Fruit fly (Drosophila melanogaster): ENCODE measurements around the gene zfh1.

zfh1 gene

dm6 chr3R:30750898-30751297 is 14.8 kb upstream of the zfh1 start:
- TF ChIP-seq sens (GFP tag) (peak; percentile 9), klu (GFP tag; IDR thresholded peaks at IDR 0.05) (no peak)

- peak; percentile 46 for TF ChIP-seq Med (GFP tag)
- TF ChIP-seq lov (optimal IDR thresholded peaks at IDR 0.05), result no peak
- TF ChIP-seq lov (GFP tag; IDR thresholded peaks at IDR 0.05), result no peak
- TF ChIP-seq CG4404 (GFP tag; IDR thresholded peaks at IDR 0.05), result 0 out of 2 replicates have a peak, but pooled peaks have one; percentile 30
- 0 out of 2 replicates have a peak, but pooled peaks have one; percentile 6 for TF ChIP-seq ssp (GFP tag; IDR thresholded peaks at IDR 0.05)
- peak in 1 of 2 experiments; percentile 84 for TF ChIP-seq tll (GFP tag; optimal IDR thresholded peaks at IDR 0.05)
- no peak for TF ChIP-seq prd (optimal IDR thresholded peaks at IDR 0.05)
- TF ChIP-seq prd (GFP tag; IDR thresholded peaks at IDR 0.05), result peak; percentile 67
- TF ChIP-seq gsb (GFP tag; IDR thresholded peaks at IDR 0.05), result no peak
- TF ChIP-seq B-H1 (GFP tag; IDR thresholded peaks at IDR 0.05), result no peak
- TF ChIP-seq CG2712 (tag; optimal IDR thresholded peaks at IDR 0.05), result peak; percentile 3
- TF ChIP-seq CG8765 (GFP tag; IDR thresholded peaks at IDR 0.05), result 0 out of 2 replicates have a peak, but pooled peaks have one; percentile 8
- no peak for TF ChIP-seq cato (GFP tag; optimal IDR thresholded peaks at IDR 0.05; ENCODE audit: borderline replicate concordance)
- peak; percentile 96 for TF ChIP-seq twi (tag; optimal IDR thresholded peaks at IDR 0.05)
Measured at dm6 chr3R:30754488-30755223, 11.1 kb upstream of the zfh1 start.

dm6 chr3R:30756191-30756590 is 9.5 kb upstream of the zfh1 start:
- TF ChIP-seq dysf (GFP tag; IDR thresholded peaks at IDR 0.05) (no peak), CG12942 (GFP tag; optimal IDR thresholded peaks at IDR 0.05) (no peak), CG8478 (optimal IDR thresholded peaks at IDR 0.05) (no peak), tin (GFP tag; optimal IDR thresholded peaks at IDR 0.05) (no peak), Doc3 (GFP tag; IDR thresholded peaks at IDR 0.05; ENCODE audit: partially characterized antibody) (no peak), CG5245 (GFP tag; optimal IDR thresholded peaks at IDR 0.05) (no peak), CG10543 (GFP tag; optimal IDR thresholded peaks at IDR 0.05) (no peak), tgo (GFP tag; IDR thresholded peaks at IDR 0.05) (no peak), CG11456 (GFP tag; IDR thresholded peaks at IDR 0.05) (no peak), CG18599 (GFP tag; optimal IDR thresholded peaks at IDR 0.05) (no peak), B-H1 (GFP tag; IDR thresholded peaks at IDR 0.05) (no peak), gcm2 (GFP tag; optimal IDR thresholded peaks at IDR 0.05) (no peak), lola (GFP tag; optimal IDR thresholded peaks at IDR 0.05) (no peak), Atf-2 (GFP tag; optimal IDR thresholded peaks at IDR 0.05) (no peak)

- TF ChIP-seq CG42726 (GFP tag; IDR thresholded peaks at IDR 0.05; ENCODE audit: partially characterized antibody), result no peak
- peak; percentile 24 for TF ChIP-seq CG18262 (tag; optimal IDR thresholded peaks at IDR 0.05)
- peak; percentile 18 for TF ChIP-seq gem (tag; optimal IDR thresholded peaks at IDR 0.05)
- no peak for TF ChIP-seq Hmr (GFP tag; optimal IDR thresholded peaks at IDR 0.05)
- TF ChIP-seq CG10462 (GFP tag; optimal IDR thresholded peaks at IDR 0.05), result no peak
- TF ChIP-seq row (GFP tag; IDR thresholded peaks at IDR 0.05), result 0 out of 3 replicates have a peak, but pooled peaks have one; percentile 8
- no peak for TF ChIP-seq CG7556 (GFP tag; optimal IDR thresholded peaks at IDR 0.05)
- peak; percentile 95 for TF ChIP-seq pros (GFP tag; optimal IDR thresholded peaks at IDR 0.05)
- TF ChIP-seq CG31441 (GFP tag; IDR thresholded peaks at IDR 0.05), result peak; percentile 55
- TF ChIP-seq lov (optimal IDR thresholded peaks at IDR 0.05), result no peak
- peak; percentile 60; the same call in 1 of the 3 replicates for TF ChIP-seq lov (GFP tag; IDR thresholded peaks at IDR 0.05)
- no peak for TF ChIP-seq ab (GFP tag; optimal IDR thresholded peaks at IDR 0.05)
- TF ChIP-seq CG31388 (GFP tag; optimal IDR thresholded peaks at IDR 0.05), result no peak
- peak; percentile 17 for TF ChIP-seq CG14710 (tag; optimal IDR thresholded peaks at IDR 0.05)
- TF ChIP-seq CG6272 (GFP tag; IDR thresholded peaks at IDR 0.05), result no peak
- TF ChIP-seq Side (GFP tag; optimal IDR thresholded peaks at IDR 0.05), result no peak
- peak; percentile 27 for TF ChIP-seq trem (tag; optimal IDR thresholded peaks at IDR 0.05)
- no peak for TF ChIP-seq tll (GFP tag; optimal IDR thresholded peaks at IDR 0.05)
Measured at dm6 chr3R:30758725-30759714, 6.7 kb upstream of the zfh1 start.
